Fruit fly (Drosophila melanogaster) whole organism, embryonic: Measurements from ENCODE around the gene CG15034.

Source experiments
- Adf1 ChIP-seq: fragments of 200-800 bp; sonication (Bioruptor generic); IDR thresholded peaks from 2 replicates; pipeline ENCODE4 v1.3.6; 2022; ENCODE audit warnings: missing biosample characterization, missing genetic modification characterization
- Atf-2 ChIP-seq: fragments of 200-800 bp; sonication (Bioruptor generic); optimal IDR thresholded peaks from 2 replicates; lab custom pipeline; 2016; ENCODE audit warnings: missing biosample characterization, missing genetic modification characterization
- Atf6 ChIP-seq: fragments of 200-800 bp; sonication (Bioruptor generic); IDR thresholded peaks from 2 replicates; pipeline ENCODE4 v1.3.6; 2022; ENCODE audit warnings: missing biosample characterization, missing genetic modification characterization
- CG10462 ChIP-seq: fragments of 200-800 bp; sonication (Bioruptor generic); optimal IDR thresholded peaks from 2 replicates; lab custom pipeline; 2016; ENCODE audit warnings: missing biosample characterization, missing genetic modification characterization
- CG10543 ChIP-seq: fragments of 200-800 bp; sonication (Bioruptor generic); optimal IDR thresholded peaks from 3 replicates; lab custom pipeline; 2017; ENCODE audit warnings: missing biosample characterization, mild to moderate bottlenecking, missing genetic modification characterization, moderate library complexity
- CG10654 ChIP-seq: fragments of 200-800 bp; sonication (Bioruptor generic); optimal IDR thresholded peaks from 2 replicates; lab custom pipeline; 2016; ENCODE audit warnings: missing biosample characterization, missing genetic modification characterization
- CG11398 ChIP-seq: fragments of 200-800 bp; sonication (Bioruptor generic); optimal IDR thresholded peaks from 2 replicates; lab custom pipeline; 2016; ENCODE audit warnings: missing biosample characterization, missing genetic modification characterization
- CG11560 ChIP-seq: fragments of 200-800 bp; sonication (Bioruptor generic); IDR thresholded peaks from 3 replicates; pipeline ENCODE4 v1.3.6; 2022; ENCODE audit warnings: missing biosample characterization, missing genetic modification characterization
- CG13296 ChIP-seq: fragments of 200-800 bp; sonication (Bioruptor generic); optimal IDR thresholded peaks from 3 replicates; lab custom pipeline; 2018; ENCODE audit warnings: missing biosample characterization, mild to moderate bottlenecking, missing genetic modification characterization
- CG14441 ChIP-seq: fragments of 200-800 bp; sonication (Bioruptor generic); IDR thresholded peaks from 2 replicates; pipeline ENCODE4 v1.3.6; 2022; ENCODE audit warnings: missing biosample characterization, missing genetic modification characterization
- CG14710 ChIP-seq: fragments of 200-800 bp; sonication (Bioruptor generic); optimal IDR thresholded peaks from 3 replicates; lab custom pipeline; 2019; ENCODE audit warnings: missing biosample characterization, mild to moderate bottlenecking, missing genetic modification characterization, moderate library complexity
- CG2120 ChIP-seq: fragments of 200-800 bp; sonication (Bioruptor generic); optimal IDR thresholded peaks from 3 replicates; lab custom pipeline; 2016; ENCODE audit warnings: missing biosample characterization, missing genetic modification characterization
- CG2202 ChIP-seq: fragments of 200-800 bp; sonication (Bioruptor generic); optimal IDR thresholded peaks from 2 replicates; lab custom pipeline; 2018; ENCODE audit warnings: missing biosample characterization, mild to moderate bottlenecking, missing genetic modification characterization
- CG2875 ChIP-seq: fragments of 200-800 bp; sonication (Bioruptor generic); optimal IDR thresholded peaks from 2 replicates; lab custom pipeline; 2017; ENCODE audit warnings: missing biosample characterization, mild to moderate bottlenecking, missing genetic modification characterization, missing genetic modification reagents
- CG30431 ChIP-seq: fragments of 200-800 bp; sonication (Bioruptor generic); optimal IDR thresholded peaks from 2 replicates; lab custom pipeline; 2017; ENCODE audit warnings: missing biosample characterization, missing genetic modification characterization
- CG31224 ChIP-seq: fragments of 200-800 bp; sonication (Bioruptor generic); IDR thresholded peaks from 2 replicates; pipeline ENCODE4 v1.3.6; 2022; ENCODE audit warnings: missing biosample characterization, missing genetic modification characterization
- CG3407 ChIP-seq: fragments of 200-800 bp; sonication (Bioruptor generic); optimal IDR thresholded peaks from 2 replicates; lab custom pipeline; 2018; ENCODE audit warnings: missing biosample characterization, mild to moderate bottlenecking, missing genetic modification characterization
- CG3847 ChIP-seq: fragments of 200-800 bp; sonication (Bioruptor generic); IDR thresholded peaks from 2 replicates; pipeline ENCODE4 v1.3.6; 2022; ENCODE audit warnings: missing biosample characterization, missing genetic modification characterization
- CG4424 ChIP-seq: fragments of 200-800 bp; sonication (Bioruptor generic); optimal IDR thresholded peaks from 3 replicates; lab custom pipeline; 2016; ENCODE audit warnings: missing biosample characterization, missing genetic modification characterization
- CG4730 ChIP-seq: fragments of 200-800 bp; sonication (Bioruptor generic); IDR thresholded peaks from 2 replicates; pipeline ENCODE4 v1.3.6; 2022; ENCODE audit warnings: missing biosample characterization, missing genetic modification characterization
- CG5180 ChIP-seq: fragments of 200-800 bp; sonication (Bioruptor generic); optimal IDR thresholded peaks from 3 replicates; lab custom pipeline; 2017; ENCODE audit warnings: missing biosample characterization, missing genetic modification characterization, mild to moderate bottlenecking, moderate library complexity, missing genetic modification reagents
- CG5245 ChIP-seq: fragments of 200-800 bp; sonication (Bioruptor generic); optimal IDR thresholded peaks from 3 replicates; lab custom pipeline; 2016; ENCODE audit warnings: missing biosample characterization, missing genetic modification characterization
- CG6272 ChIP-seq: fragments of 200-800 bp; sonication (Bioruptor generic); IDR thresholded peaks from 2 replicates; pipeline ENCODE4 v1.3.6; 2022; ENCODE audit warnings: missing biosample characterization, missing genetic modification characterization
- CG7928 ChIP-seq: fragments of 200-800 bp; sonication (Bioruptor generic); optimal IDR thresholded peaks from 2 replicates; lab custom pipeline; 2017; ENCODE audit warnings: missing biosample characterization, mild to moderate bottlenecking, missing genetic modification characterization
- Dfd ChIP-seq, 2 experiments: fragments of >200 bp; optimal IDR thresholded peaks; 2 replicates each; lab custom pipeline; 2017; ENCODE audit warnings: missing biosample characterization in 2 of 2, missing genetic modification characterization in 2 of 2
- Gug ChIP-seq: fragments of 200-800 bp; sonication (Bioruptor generic); IDR thresholded peaks from 4 replicates; pipeline ENCODE4 v1.3.6; 2022; ENCODE audit warnings: missing biosample characterization, missing genetic modification characterization
- Max ChIP-seq: fragments of 200-800 bp; sonication (Bioruptor generic); optimal IDR thresholded peaks from 2 replicates; lab custom pipeline; 2016; ENCODE audit warnings: missing biosample characterization, mild to moderate bottlenecking, missing genetic modification characterization
- Mrtf ChIP-seq: fragments of 200-800 bp; sonication (Bioruptor generic); IDR thresholded peaks from 3 replicates; pipeline ENCODE4 v1.3.6; 2022; ENCODE audit warnings: missing biosample characterization, missing genetic modification characterization
- Oaz ChIP-seq: fragments of 200-800 bp; sonication (Bioruptor generic); IDR thresholded peaks from 2 replicates; pipeline ENCODE4 v1.3.6; 2022; ENCODE audit warnings: missing biosample characterization, missing genetic modification characterization
- Pdp1 ChIP-seq, 2 experiments: fragments of 200-800 bp; sonication (Bioruptor generic); optimal IDR thresholded peaks; 3 replicates each; lab custom pipeline; 2016; ENCODE audit warnings: missing biosample characterization in 2 of 2, missing genetic modification characterization in 2 of 2, mild to moderate bottlenecking in 1 of 2, moderate library complexity in 1 of 2
- Sin3A ChIP-seq: fragments of >200 bp; optimal IDR thresholded peaks from 2 replicates; lab custom pipeline; 2018
- Sry-β ChIP-seq: fragments of 200-800 bp; sonication (Bioruptor generic); optimal IDR thresholded peaks from 2 replicates; lab custom pipeline; 2018; ENCODE audit warnings: missing biosample characterization, mild to moderate bottlenecking, missing genetic modification characterization, moderate library complexity
- Tbp ChIP-seq: fragments of >200 bp; optimal IDR thresholded peaks from 2 replicates; lab custom pipeline; 2018; ENCODE audit warnings: missing biosample characterization, missing genetic modification characterization
- az2 ChIP-seq: fragments of 200-800 bp; sonication (Bioruptor generic); optimal IDR thresholded peaks from 3 replicates; lab custom pipeline; 2016; ENCODE audit warnings: missing biosample characterization, missing genetic modification characterization
- bcd ChIP-seq: fragments of 200-800 bp; sonication (Bioruptor generic); optimal IDR thresholded peaks from 2 replicates; lab custom pipeline; 2017; ENCODE audit warnings: missing biosample characterization, mild to moderate bottlenecking, missing genetic modification characterization
- ci ChIP-seq: fragments of 200-800 bp; sonication (Bioruptor generic); IDR thresholded peaks from 3 replicates; pipeline ENCODE4 v1.3.6; 2022; ENCODE audit warnings: missing biosample characterization, missing genetic modification characterization
- fru ChIP-seq: fragments of >200 bp; optimal IDR thresholded peaks from 2 replicates; lab custom pipeline; 2017
- ftz-f1 ChIP-seq: fragments of 200-800 bp; sonication (Bioruptor generic); optimal IDR thresholded peaks from 2 replicates; lab custom pipeline; 2016; ENCODE audit warnings: missing biosample characterization, missing genetic modification characterization
- gro ChIP-seq: fragments of 200-800 bp; sonication (Bioruptor generic); optimal IDR thresholded peaks from 2 replicates; lab custom pipeline; 2016; ENCODE audit warnings: missing biosample characterization, missing genetic modification characterization
- ham ChIP-seq: fragments of 200-800 bp; sonication (Bioruptor generic); IDR thresholded peaks from 2 replicates; pipeline ENCODE4 v1.3.6; 2022; ENCODE audit warnings: missing biosample characterization, missing genetic modification characterization
- klu ChIP-seq: fragments of 200-800 bp; sonication (Bioruptor generic); IDR thresholded peaks from 2 replicates; pipeline ENCODE4 v1.3.6; 2022; ENCODE audit warnings: missing biosample characterization, missing genetic modification characterization
- lbe ChIP-seq: fragments of 200-800 bp; sonication (Bioruptor generic); optimal IDR thresholded peaks from 2 replicates; lab custom pipeline; 2016; ENCODE audit warnings: missing biosample characterization, mild to moderate bottlenecking, missing genetic modification characterization
- lov ChIP-seq, 2 experiments: fragments of 200-800 bp in 1 of 2; fragments of >200 bp in 1 of 2; sonication (Bioruptor generic) in 1 of 2; IDR thresholded peaks in 1 of 2; optimal IDR thresholded peaks in 1 of 2; 2 replicates in 1 of 2; 3 replicates in 1 of 2; pipeline versions ENCODE4 v1.3.6 to Lab custom; 2017 to 2022; ENCODE audit warnings: missing biosample characterization in 1 of 2, missing genetic modification characterization in 1 of 2
- mld ChIP-seq: fragments of 200-800 bp; sonication (Bioruptor generic); IDR thresholded peaks from 3 replicates; pipeline ENCODE4 v1.3.6; 2022; ENCODE audit warnings: missing biosample characterization, missing genetic modification characterization; ENCODE audit not compliant: partially characterized antibody
- odd ChIP-seq: fragments of 200-800 bp; sonication (Bioruptor generic); optimal IDR thresholded peaks from 2 replicates; lab custom pipeline; 2017; ENCODE audit warnings: missing biosample characterization, mild to moderate bottlenecking, missing genetic modification characterization
- pzg ChIP-seq: fragments of 200-800 bp; sonication (Bioruptor generic); optimal IDR thresholded peaks from 3 replicates; lab custom pipeline; 2018; ENCODE audit warnings: missing biosample characterization, mild to moderate bottlenecking, missing genetic modification characterization, moderate library complexity
- salm ChIP-seq: fragments of 200-800 bp; sonication (Bioruptor generic); optimal IDR thresholded peaks from 2 replicates; lab custom pipeline; 2018; ENCODE audit warnings: missing biosample characterization, mild to moderate bottlenecking, missing genetic modification characterization
- sob ChIP-seq: fragments of 200-800 bp; sonication (Bioruptor generic); IDR thresholded peaks from 2 replicates; pipeline ENCODE4 v1.3.6; 2022; ENCODE audit warnings: missing biosample characterization, missing genetic modification characterization
- tgo ChIP-seq: fragments of 200-800 bp; sonication (Bioruptor generic); IDR thresholded peaks from 3 replicates; pipeline ENCODE4 v1.3.6; 2022; ENCODE audit warnings: missing biosample characterization, missing genetic modification characterization
- twi ChIP-seq: fragments of 200-800 bp; optimal IDR thresholded peaks from 2 replicates; lab custom pipeline; 2019; ENCODE audit warnings: missing biosample characterization, mild to moderate bottlenecking, missing genetic modification characterization, moderate library complexity
- zf30C ChIP-seq: fragments of 200-800 bp; sonication (Bioruptor generic); optimal IDR thresholded peaks from 3 replicates; lab custom pipeline; 2018; ENCODE audit warnings: missing biosample characterization, mild to moderate bottlenecking, missing genetic modification characterization
- zfh1 ChIP-seq: fragments of 200-800 bp; sonication (Bioruptor generic); IDR thresholded peaks from 3 replicates; pipeline ENCODE4 v1.3.6; 2022; ENCODE audit warnings: missing biosample characterization, missing genetic modification characterization

The CG15034 gene

dm6 chrX:7338538-7338937 is 8.8 kb downstream of the CG15034 start (continued):
- TF ChIP-seq Atf6 (GFP tag; lab: Robert Waterston, UW) (peak; percentile 75), pzg (GFP tag; lab: Kevin White, UChicago) (no peak), Pdp1 (GFP tag; optimal IDR thresholded peaks at IDR 0.05; lab: Kevin White, UChicago) (peak; percentile 41 to 65), CG2875 (GFP tag; lab: Kevin White, UChicago) (peak; percentile 63), lov (optimal IDR thresholded peaks at IDR 0.05; lab: Kevin White, UChicago) (no peak), lov (GFP tag; IDR thresholded peaks at IDR 0.05; lab: Robert Waterston, UW) (no peak), CG2120 (peak; percentile 74), Atf-2 (GFP tag; lab: Kevin White, UChicago) (peak; percentile 42), CG14441 (peak; percentile 45; the same call in 1 of the 2 replicates), tgo (GFP tag; lab: Robert Waterston, UW) (peak; percentile 34; the same call in 1 of the 3 replicates), CG14710 (tag; lab: Kevin White, UChicago) (peak; percentile 60), Adf1 (GFP tag; lab: Robert Waterston, UW) (no peak), CG2202 (tag; lab: Kevin White, UChicago) (peak; percentile 10), zf30C (peak; percentile 58), Oaz (0 out of 2 replicates have a peak, but pooled peaks have one; percentile 14), sob (GFP tag; lab: Robert Waterston, UW) (peak; percentile 54), twi (tag; lab: Kevin White, UChicago) (peak; percentile 39), CG10654 (peak; percentile 13), CG7928 (GFP tag; lab: Kevin White, UChicago) (no peak), bcd (GFP tag; lab: Kevin White, UChicago) (peak; percentile 34), zfh1 (GFP tag; lab: Robert Waterston, UW) (no peak; the same call in 2 of the 3 replicates), lbe (GFP tag; lab: Kevin White, UChicago) (no peak), CG31224 (GFP tag; lab: Robert Waterston, UW) (peak; percentile 23; the same call in 1 of the 2 replicates), odd (GFP tag; lab: Kevin White, UChicago) (peak; percentile 61), CG11398 (GFP tag; lab: Kevin White, UChicago) (peak; percentile 9), CG3407 (peak; percentile 33), CG6272 (GFP tag; lab: Robert Waterston, UW) (no peak), salm (peak; percentile 57), Gug (GFP tag; lab: Robert Waterston, UW) (no peak), ham (no peak), gro (GFP tag; lab: Kevin White, UChicago) (peak; percentile 46), CG11560 (tag; lab: Robert Waterston, UW) (no peak), Sry-β (GFP tag; lab: Kevin White, UChicago) (peak; percentile 13), Dfd (GFP tag; optimal IDR thresholded peaks at IDR 0.05; lab: Kevin White, UChicago) (no peak), CG30431 (GFP tag; lab: Kevin White, UChicago) (no peak), Mrtf (0 out of 3 replicates have a peak, but pooled peaks have one; percentile 42), CG10462 (GFP tag; lab: Kevin White, UChicago) (peak; percentile 1), CG5180 (GFP tag; lab: Kevin White, UChicago) (peak; percentile 57), klu (GFP tag; lab: Robert Waterston, UW) (peak; percentile 36; the same call in 1 of the 2 replicates), Sin3A (lab: Kevin White, UChicago) (no peak), az2 (peak; percentile 61), mld (GFP tag; lab: Robert Waterston, UW) (no peak), CG13296 (GFP tag; lab: Kevin White, UChicago) (peak; percentile 66), CG4424 (GFP tag; lab: Kevin White, UChicago) (peak; percentile 57), fru (lab: Kevin White, UChicago) (no peak), ftz-f1 (GFP tag; lab: Kevin White, UChicago) (no peak), ci (GFP tag; lab: Robert Waterston, UW) (peak; percentile 72), CG3847 (GFP tag; lab: Robert Waterston, UW) (peak; percentile 38; the same call in 1 of the 2 replicates), CG5245 (GFP tag; lab: Kevin White, UChicago) (peak; percentile 29), CG4730 (no peak), Tbp (GFP tag; lab: Kevin White, UChicago) (no peak), CG10543 (GFP tag; lab: Kevin White, UChicago) (peak; percentile 45), Max (GFP tag; lab: Kevin White, UChicago) (peak; percentile 17)
